Worm (Caenorhabditis elegans): ENCODE results near the gene srh-193.
"Not testable (repeated sequence)": the region's sequence is repeated elsewhere in the genome, so short reads cannot be mapped to it uniquely, and the experiment has no call there.

Gene srh-193

ce11 chrV:4281699-4282098, 8.3 kb downstream of the srh-193 start, which contains the start of gene srt-37:
srt-37 (minus strand) TSS chrV:4281799.
- not testable (repeated sequence) for TF ChIP-seq unc-62 (GFP tag; optimal IDR thresholded peaks at IDR 0.05)

- not testable (repeated sequence) for TF ChIP-seq unc-62 (GFP tag; optimal IDR thresholded peaks at IDR 0.05)
Measured at ce11 chrV:4278735-4279134, 11.3 kb downstream of the srh-193 start, which contains the start of gene srt-20. srt-20 (minus strand) TSS chrV:4278835.

- TF ChIP-seq unc-62 (GFP tag; optimal IDR thresholded peaks at IDR 0.05), result no peak
Measured at ce11 chrV:4273372-4273771, 16.6 kb downstream of the srh-193 start.

- TF ChIP-seq unc-62 (GFP tag; optimal IDR thresholded peaks at IDR 0.05), result not testable (repeated sequence)
Measured at ce11 chrV:4271258-4271657, 18.7 kb downstream of the srh-193 start, which contains the start of gene srt-38. srt-38 (minus strand) TSS chrV:4271358.

ce11 chrV:4268213-4268612, 21.8 kb downstream of the srh-193 start, which contains the start of gene srt-36:
srt-36 (minus strand) TSS chrV:4268313.
- TF ChIP-seq unc-62 (GFP tag; optimal IDR thresholded peaks at IDR 0.05), result not testable (repeated sequence)

- TF ChIP-seq unc-62 (GFP tag; optimal IDR thresholded peaks at IDR 0.05), result no peak
Measured at ce11 chrV:4264516-4264915, 25.5 kb downstream of the srh-193 start, which contains the start of gene srt-35. srt-35 (minus strand) TSS chrV:4264616.

ce11 chrV:4261385-4261784, 28.6 kb downstream of the srh-193 start:
- TF ChIP-seq unc-62 (GFP tag; optimal IDR thresholded peaks at IDR 0.05), result no peak

ce11 chrV:4260090-4260489, 29.9 kb downstream of the srh-193 start, which contains the start of gene srt-3:
srt-3 (minus strand) TSS chrV:4260190.
- TF ChIP-seq unc-62 (GFP tag; optimal IDR thresholded peaks at IDR 0.05), result no peak

ce11 chrV:4256474-4256873, 33.5 kb downstream of the srh-193 start, which contains the start of gene srt-14:
srt-14 (minus strand) TSS chrV:4256574.
- no peak for TF ChIP-seq unc-62 (GFP tag; optimal IDR thresholded peaks at IDR 0.05)

ce11 chrV:4250047-4250446, 39.9 kb downstream of the srh-193 start, which contains the start of gene srt-13:
srt-13 (minus strand) TSS chrV:4250147.
- no peak for TF ChIP-seq unc-62 (GFP tag; optimal IDR thresholded peaks at IDR 0.05)

ce11 chrV:4248359-4248758, 41.6 kb downstream of the srh-193 start:
- TF ChIP-seq unc-62 (GFP tag; optimal IDR thresholded peaks at IDR 0.05), result no peak

- TF ChIP-seq unc-62 (GFP tag; optimal IDR thresholded peaks at IDR 0.05), result no peak
Measured at ce11 chrV:4242431-4242830, 47.6 kb downstream of the srh-193 start, which contains the start of gene srt-12. srt-12 (minus strand) TSS chrV:4242531.

ce11 chrV:4241555-4241954, 48.4 kb downstream of the srh-193 start:
- no peak for TF ChIP-seq unc-62 (GFP tag; optimal IDR thresholded peaks at IDR 0.05)

ce11 chrV:4240292-4240691, 49.7 kb downstream of the srh-193 start, which contains the start of gene srh-204:
srh-204 (minus strand) TSS chrV:4240392.
- TF ChIP-seq unc-62 (GFP tag; optimal IDR thresholded peaks at IDR 0.05), result no peak

Data from whole organism, dauer.